Worm (Caenorhabditis elegans) whole organism, dauer: ENCODE results near the gene sri-21.
"Not testable (repeated sequence)": the region's sequence is repeated elsewhere in the genome, so short reads cannot be mapped to it uniquely, and the experiment has no call there.

Source experiments
- unc-62 ChIP-seq: sonication (generic microtip); optimal IDR thresholded peaks from 2 replicates; lab custom pipeline; 2017; ENCODE audit warnings: missing biosample characterization, missing genetic modification reagents, missing genetic modification characterization

Gene sri-21

DNA sequence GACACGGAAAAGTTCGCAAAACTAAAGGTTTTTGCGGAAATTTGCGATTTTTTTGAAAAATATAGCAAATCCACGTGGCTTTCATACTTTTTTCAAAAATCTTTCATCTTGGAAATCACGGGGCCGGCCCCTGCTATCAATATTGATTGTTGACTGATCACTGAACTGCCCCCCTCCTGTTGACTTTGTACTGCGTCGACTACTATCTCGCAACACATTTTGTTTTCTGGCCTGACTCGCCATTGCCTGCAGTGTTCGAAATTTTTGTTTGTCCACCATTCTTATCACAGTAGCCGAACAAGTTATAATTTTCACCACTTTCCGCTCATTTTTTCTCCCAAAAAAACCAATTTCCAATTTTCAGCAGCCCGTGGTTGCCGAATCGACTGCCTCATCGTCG is 31.4 kb downstream of the sri-21 start:
- TF ChIP-seq unc-62 (GFP tag; lab: Kevin White, UChicago), result no peak

DNA sequence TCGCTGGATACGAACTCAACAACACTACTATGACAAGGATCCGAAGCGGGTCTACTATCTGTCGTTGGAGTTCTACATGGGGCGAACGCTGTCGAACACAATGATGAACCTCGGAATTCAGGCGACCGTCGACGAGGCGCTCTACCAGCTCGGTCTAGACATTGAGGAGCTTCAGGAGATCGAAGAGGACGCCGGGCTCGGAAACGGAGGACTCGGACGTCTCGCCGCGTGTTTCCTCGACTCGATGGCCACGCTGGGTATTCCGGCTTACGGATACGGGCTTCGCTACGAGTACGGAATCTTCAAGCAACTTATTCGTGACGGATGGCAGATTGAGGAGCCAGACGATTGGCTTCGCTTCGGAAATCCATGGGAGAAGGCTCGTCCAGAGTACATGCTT is 32.0 kb downstream of the sri-21 start:
- TF ChIP-seq unc-62 (GFP tag; lab: Kevin White, UChicago), result no peak

DNA sequence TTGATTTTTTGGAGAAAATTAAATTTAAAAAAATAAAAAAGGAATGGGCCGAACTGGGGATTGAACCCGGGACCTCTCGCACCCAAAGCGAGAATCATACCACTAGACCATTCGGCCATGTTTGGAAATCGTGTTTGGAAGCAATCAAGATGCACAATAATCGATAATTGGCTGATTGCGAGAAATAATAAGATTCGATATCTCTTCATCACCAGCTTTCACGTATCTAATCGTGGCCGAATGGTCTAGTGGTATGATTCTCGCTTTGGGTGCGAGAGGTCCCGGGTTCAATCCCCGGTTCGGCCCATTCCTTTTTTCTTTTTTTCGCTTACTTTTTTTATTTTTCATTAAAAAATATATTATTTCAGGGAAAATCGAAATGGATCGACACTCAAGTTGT is 32.4 kb downstream of the sri-21 start:
- TF ChIP-seq unc-62 (GFP tag; lab: Kevin White, UChicago), result no peak

ce11 chrV:3582671-3583070 is 33.0 kb downstream of the sri-21 start:
- TF ChIP-seq unc-62 (GFP tag; lab: Kevin White, UChicago), result no peak

DNA sequence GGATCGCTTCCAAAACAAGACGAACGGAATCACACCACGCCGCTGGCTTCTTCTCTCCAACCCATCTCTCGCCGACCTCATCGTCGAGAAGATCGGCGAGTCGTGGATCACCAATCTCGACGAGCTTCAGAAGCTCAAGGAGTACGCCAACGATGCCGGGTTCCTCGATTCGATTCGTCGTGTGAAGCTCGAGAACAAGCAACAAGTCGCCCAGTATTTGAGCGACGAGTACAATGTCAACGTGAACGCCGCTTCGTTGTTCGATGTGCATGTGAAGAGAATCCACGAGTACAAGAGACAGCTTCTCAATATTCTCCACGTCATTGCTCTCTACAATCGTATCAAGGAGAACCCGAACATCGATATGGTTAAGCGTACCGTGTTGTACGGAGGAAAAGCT is 34.0 kb downstream of the sri-21 start:
- TF ChIP-seq unc-62 (GFP tag; lab: Kevin White, UChicago), result no peak

- TF ChIP-seq unc-62 (GFP tag; lab: Kevin White, UChicago), result no peak
Measured at ce11 chrV:3585011-3585410, 35.4 kb downstream of the sri-21 start.

DNA sequence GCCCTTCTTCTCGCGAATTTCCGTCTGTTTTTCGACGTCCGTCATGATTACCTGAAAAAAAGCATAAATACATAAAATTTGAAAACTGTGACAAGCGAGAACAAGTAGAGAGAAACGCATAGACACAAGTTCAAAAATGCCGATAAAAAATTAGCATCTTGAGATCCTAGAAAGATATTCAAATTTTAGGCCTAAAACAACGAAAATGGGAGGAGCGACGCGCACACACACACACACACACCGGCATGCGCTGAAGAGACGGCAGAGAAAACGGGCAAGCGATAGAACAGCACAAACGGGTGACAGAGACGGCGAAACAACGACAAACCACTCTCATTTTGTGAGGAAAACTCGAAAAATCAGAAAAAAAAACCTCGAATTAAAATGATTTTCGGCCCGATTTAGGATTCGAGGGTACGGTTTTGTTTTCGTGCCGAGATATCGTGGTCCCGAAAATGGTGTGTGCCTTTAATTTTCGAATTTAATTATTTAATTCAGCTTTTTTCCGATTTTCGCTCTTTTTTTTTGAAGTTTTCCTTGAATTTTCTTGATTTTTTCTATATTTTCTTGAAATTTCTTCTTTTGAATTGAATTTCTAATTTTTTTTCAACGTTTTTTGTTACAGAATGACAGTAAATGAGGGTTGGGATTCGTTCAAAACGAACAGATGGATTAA is 36.5 kb downstream of the sri-21 start, which contains the start of the genes rpl-11.1 and T22F3.2:
Gene rpl-11.1, minus strand, starts transcription at position 51 of the 676 bp plus-strand sequence.
Gene T22F3.2, plus strand, starts transcription at position 626 of the 676 bp plus-strand sequence.
- no peak for TF ChIP-seq unc-62 (GFP tag; lab: Kevin White, UChicago)

DNA sequence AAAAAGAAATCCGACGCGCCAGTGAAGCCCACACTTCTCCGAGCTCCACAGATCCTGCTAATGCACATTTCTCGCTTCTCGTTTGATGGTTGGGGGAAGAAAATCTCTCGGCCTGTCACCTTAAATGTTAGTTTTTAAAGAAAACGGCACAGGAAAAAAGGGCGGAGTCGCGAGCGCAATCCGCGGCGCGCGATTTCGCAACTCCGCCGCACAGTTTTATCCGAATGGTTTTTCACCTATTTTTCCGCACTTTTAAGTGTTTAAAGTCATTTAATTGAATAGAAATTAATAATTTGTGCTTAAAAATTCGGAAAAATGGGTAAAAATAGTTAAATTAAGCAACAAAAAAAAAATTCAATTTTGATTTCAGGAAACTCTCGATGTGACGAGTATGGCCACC is 38.0 kb downstream of the sri-21 start:
- TF ChIP-seq unc-62 (GFP tag; lab: Kevin White, UChicago), result no peak

DNA sequence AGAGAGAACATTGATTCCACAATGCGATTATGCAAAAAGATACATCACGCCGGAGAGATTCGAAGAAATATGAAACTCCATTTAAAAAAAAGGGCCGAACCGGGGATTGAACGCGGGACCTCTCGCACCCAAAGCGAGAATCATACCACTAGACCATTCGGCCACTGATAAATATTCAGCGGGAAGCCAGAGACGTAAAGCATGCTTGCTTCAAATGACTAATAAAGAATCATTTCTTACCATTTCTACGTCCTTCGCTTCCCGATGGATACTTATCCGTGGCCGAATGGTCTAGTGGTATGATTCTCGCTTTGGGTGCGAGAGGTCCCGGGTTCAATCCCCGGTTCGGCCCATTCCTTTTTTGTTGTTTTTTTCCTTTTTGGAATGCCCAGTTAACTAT is 38.6 kb downstream of the sri-21 start:
- no peak for TF ChIP-seq unc-62 (GFP tag; lab: Kevin White, UChicago)

DNA sequence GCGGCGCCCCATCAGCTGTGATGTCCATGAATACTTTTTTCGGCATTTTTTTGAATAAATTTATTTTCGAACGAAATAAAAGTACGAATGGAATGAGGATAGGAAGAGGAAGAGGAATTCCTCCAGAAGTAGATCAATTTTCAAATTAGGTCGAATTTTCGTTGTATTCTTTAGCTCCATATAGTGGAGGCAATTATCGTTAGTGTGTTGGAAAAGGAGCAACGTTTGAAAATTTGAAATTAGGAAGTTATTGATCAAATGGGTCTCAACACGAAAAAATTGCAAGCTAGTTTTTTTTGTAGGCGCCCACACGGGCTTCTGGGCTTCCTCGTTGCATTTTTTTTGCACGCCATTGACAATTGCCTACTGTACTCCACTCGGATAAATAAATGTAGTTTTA is 42.4 kb downstream of the sri-21 start, which contains the start of gene T22F3.12:
Gene T22F3.12, minus strand, starts transcription at position 101 of the 400 bp plus-strand sequence.
- TF ChIP-seq unc-62 (GFP tag; lab: Kevin White, UChicago), result no peak

ce11 chrV:3594936-3595335 is 45.3 kb downstream of the sri-21 start, which contains the start of gene srh-213:
srh-213 (minus strand) TSS chrV:3595036.
- TF ChIP-seq unc-62 (GFP tag; lab: Kevin White, UChicago), result no peak

ce11 chrV:3597052-3597451 is 47.4 kb downstream of the sri-21 start, which contains the start of gene srh-212:
srh-212 (minus strand) TSS chrV:3597152.
- TF ChIP-seq unc-62 (GFP tag; lab: Kevin White, UChicago), result not testable (repeated sequence)

DNA sequence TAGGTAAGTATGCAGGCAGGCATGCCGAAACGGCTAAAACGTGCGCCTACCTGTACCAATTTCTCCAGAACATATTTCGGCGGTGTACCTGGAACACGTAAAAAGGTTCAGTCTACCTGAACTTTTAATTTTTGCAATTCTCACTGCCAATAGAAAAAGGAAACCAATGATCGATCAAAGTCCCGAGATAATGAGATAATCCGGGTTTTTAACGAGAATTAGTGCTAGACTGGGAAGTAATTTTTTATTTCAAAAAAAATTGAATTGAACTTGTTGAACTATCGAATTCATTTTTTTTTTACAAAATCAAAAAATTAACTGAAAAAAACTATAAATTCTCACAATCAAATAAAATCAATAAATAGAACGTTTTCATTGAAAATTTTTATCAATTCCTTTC is 50.9 kb downstream of the sri-21 start, which contains the start of gene T22F3.7:
Gene T22F3.7, minus strand, starts transcription at position 101 of the 400 bp plus-strand sequence.
- TF ChIP-seq unc-62 (GFP tag; lab: Kevin White, UChicago), result no peak
